Fruit fly (Drosophila melanogaster): ENCODE results near the gene vls.

Gene vls

dm6 chr2L:20082155-20082964 is 16.9 kb upstream of the vls start:
- TF ChIP-seq noc (tag; optimal IDR thresholded peaks at IDR 0.05), result no peak

dm6 chr2L:20080772-20081171 is 15.3 kb upstream of the vls start:
- TF ChIP-seq noc (tag; optimal IDR thresholded peaks at IDR 0.05), result no peak

- TF ChIP-seq noc (tag; optimal IDR thresholded peaks at IDR 0.05), result peak; percentile 41
Measured at dm6 chr2L:20078880-20079279, 13.4 kb upstream of the vls start.

dm6 chr2L:20077423-20078401 is 12.2 kb upstream of the vls start:
- peak; percentile 84 for TF ChIP-seq noc (tag; optimal IDR thresholded peaks at IDR 0.05)

dm6 chr2L:20075234-20075803 is 9.8 kb upstream of the vls start, which contains the start of the genes pr and neb:
TSS of gene pr (minus strand) at chr2L:20075458.
TSS of gene neb (plus strand) at chr2L:20075757.
- TF ChIP-seq noc (tag; optimal IDR thresholded peaks at IDR 0.05), result peak; percentile 35

dm6 chr2L:20074388-20074787 is 8.9 kb upstream of the vls start:
- peak; percentile 22 for TF ChIP-seq noc (tag; optimal IDR thresholded peaks at IDR 0.05)

dm6 chr2L:20072095-20072494 is 6.6 kb upstream of the vls start, which contains the start of gene CG10730:
TSS of gene CG10730 (minus strand) at chr2L:20072195.
- TF ChIP-seq noc (tag; optimal IDR thresholded peaks at IDR 0.05), result no peak

dm6 chr2L:20069158-20070016 is 3.9 kb upstream of the vls start:
- TF ChIP-seq noc (tag; optimal IDR thresholded peaks at IDR 0.05), result peak; percentile 4

- no peak for TF ChIP-seq noc (tag; optimal IDR thresholded peaks at IDR 0.05)
Measured at dm6 chr2L:20067928-20068327, 2.4 kb upstream of the vls start.

dm6 chr2L:20066233-20066650 is 763 bp upstream of the vls start, which contains the start of gene bwa:
TSS of gene bwa (plus strand) at chr2L:20066391.
- no peak for TF ChIP-seq noc (tag; optimal IDR thresholded peaks at IDR 0.05)

- peak; percentile 24 for TF ChIP-seq noc (tag; optimal IDR thresholded peaks at IDR 0.05)
Measured at dm6 chr2L:20061018-20061657, 4.3 kb downstream of the vls start, which contains the start of the genes barr and lok. TSS of gene barr (minus strand) at chr2L:20061370. TSS of gene lok (plus strand) at chr2L:20061422.

- TF ChIP-seq noc (tag; optimal IDR thresholded peaks at IDR 0.05), result no peak
Measured at dm6 chr2L:20057391-20057790, 8.1 kb downstream of the vls start.

- no peak for TF ChIP-seq noc (tag; optimal IDR thresholded peaks at IDR 0.05)
Measured at dm6 chr2L:20051172-20051893, 14.1 kb downstream of the vls start.

Data from whole organism, larva.